Worm (Caenorhabditis elegans) whole organism, late embryonic: ENCODE data around the gene R52.6.

ENCODE experiments used
- C08G9.2 ChIP-seq: sonication (generic microtip); optimal IDR thresholded peaks from 2 replicates; lab custom pipeline; 2016; ENCODE audit warnings: mild to moderate bottlenecking, missing genetic modification characterization, moderate library complexity, missing compliant biosample characterization
- Y22D7AL.16 ChIP-seq: sonication (generic microtip); optimal IDR thresholded peaks from 2 replicates; lab custom pipeline; 2016; ENCODE audit warnings: missing genetic modification characterization, missing compliant biosample characterization
- ahr-1 ChIP-seq: sonication (generic microtip); optimal IDR thresholded peaks from 2 replicates; lab custom pipeline; 2016; ENCODE audit warnings: missing genetic modification characterization, missing compliant biosample characterization
- ama-1 ChIP-seq: fragments of 150-350 bp; optimal IDR thresholded peaks from 2 replicates; lab custom pipeline; 2014
- ceh-2 ChIP-seq: sonication (generic microtip); optimal IDR thresholded peaks from 2 replicates; lab custom pipeline; 2016; ENCODE audit warnings: missing genotype, missing genetic modification characterization, missing compliant biosample characterization
- ceh-22 ChIP-seq: sonication (generic microtip); optimal IDR thresholded peaks from 2 replicates; lab custom pipeline; 2017; ENCODE audit warnings: missing biosample characterization, missing genetic modification characterization
- ceh-24 ChIP-seq: sonication (generic microtip); optimal IDR thresholded peaks from 2 replicates; lab custom pipeline; 2016; ENCODE audit warnings: mild to moderate bottlenecking, missing genetic modification characterization, missing compliant biosample characterization
- ceh-31 ChIP-seq: sonication (generic microtip); optimal IDR thresholded peaks from 2 replicates; lab custom pipeline; 2016; ENCODE audit warnings: missing genetic modification characterization, missing compliant biosample characterization
- ceh-34 ChIP-seq: sonication (generic microtip); optimal IDR thresholded peaks from 2 replicates; lab custom pipeline; 2016; ENCODE audit warnings: mild to moderate bottlenecking, missing genetic modification characterization, missing compliant biosample characterization
- elt-2 ChIP-seq: sonication (generic microtip); optimal IDR thresholded peaks from 2 replicates; lab custom pipeline; 2016; ENCODE audit warnings: missing genetic modification reagents, missing genetic modification characterization, missing compliant biosample characterization
- elt-4 ChIP-seq: sonication (generic microtip); optimal IDR thresholded peaks from 2 replicates; lab custom pipeline; 2016; ENCODE audit warnings: missing genetic modification characterization, missing compliant biosample characterization
- fax-1 ChIP-seq: sonication (generic microtip); optimal IDR thresholded peaks from 2 replicates; lab custom pipeline; 2016; ENCODE audit warnings: missing genotype, missing genetic modification characterization, missing compliant biosample characterization
- gmeb-2 ChIP-seq: sonication (generic microtip); optimal IDR thresholded peaks from 2 replicates; lab custom pipeline; 2016; ENCODE audit warnings: missing genetic modification characterization, inconsistent platforms, missing compliant biosample characterization
- hlh-13 ChIP-seq: fragments of 200-800 bp; sonication (Bioruptor generic); optimal IDR thresholded peaks from 2 replicates; lab custom pipeline; 2018; ENCODE audit warnings: mild to moderate bottlenecking, missing genetic modification characterization, missing compliant biosample characterization
- hlh-8 ChIP-seq: sonication (generic microtip); optimal IDR thresholded peaks from 2 replicates; lab custom pipeline; 2016; ENCODE audit warnings: missing genotype, missing genetic modification characterization, missing compliant biosample characterization
- lim-6 ChIP-seq: sonication (generic microtip); optimal IDR thresholded peaks from 2 replicates; lab custom pipeline; 2016; ENCODE audit warnings: missing genetic modification characterization, missing compliant biosample characterization
- lin-11 ChIP-seq: fragments of 200-800 bp; sonication (Bioruptor generic); optimal IDR thresholded peaks from 2 replicates; lab custom pipeline; 2018; ENCODE audit warnings: mild to moderate bottlenecking, missing genetic modification characterization, missing compliant biosample characterization
- mec-3 ChIP-seq: sonication (generic microtip); optimal IDR thresholded peaks from 2 replicates; lab custom pipeline; 2016; ENCODE audit warnings: borderline replicate concordance, missing genetic modification characterization, missing compliant biosample characterization
- nhr-232 ChIP-seq: sonication (generic microtip); optimal IDR thresholded peaks from 2 replicates; lab custom pipeline; 2016; ENCODE audit warnings: missing genetic modification characterization, missing compliant biosample characterization
- odd-2 ChIP-seq: sonication (generic microtip); optimal IDR thresholded peaks from 2 replicates; lab custom pipeline; 2017; ENCODE audit warnings: antibody characterized with exemption, mild to moderate bottlenecking, missing genetic modification characterization, missing compliant biosample characterization
- pag-3 ChIP-seq: sonication (generic microtip); optimal IDR thresholded peaks from 2 replicates; lab custom pipeline; 2016; ENCODE audit warnings: missing compliant biosample characterization, missing genetic modification characterization, borderline replicate concordance
- pha-2 ChIP-seq: sonication (generic microtip); optimal IDR thresholded peaks from 2 replicates; lab custom pipeline; 2017; ENCODE audit warnings: mild to moderate bottlenecking, missing genetic modification characterization, missing compliant biosample characterization
- pha-4 ChIP-seq: fragments of 150-350 bp; optimal IDR thresholded peaks from 2 replicates; lab custom pipeline; 2018; ENCODE audit warnings: missing biosample characterization, missing genetic modification reagents, missing genetic modification characterization
- rnt-1 ChIP-seq: sonication (generic microtip); optimal IDR thresholded peaks from 2 replicates; lab custom pipeline; 2016; ENCODE audit warnings: missing genetic modification characterization, missing compliant biosample characterization
- sdc-2 ChIP-seq: sonication (generic microtip); optimal IDR thresholded peaks from 2 replicates; lab custom pipeline; 2016; ENCODE audit warnings: missing genotype, missing genetic modification characterization, missing compliant biosample characterization
- sox-2 ChIP-seq: fragments of 200-800 bp; sonication (Bioruptor generic); IDR thresholded peaks from 2 replicates; pipeline ENCODE4 v1.3.6; 2022; ENCODE audit warnings: missing genetic modification reagents, missing genetic modification characterization, missing compliant biosample characterization
- sox-4 ChIP-seq: sonication (generic microtip); optimal IDR thresholded peaks from 2 replicates; lab custom pipeline; 2017; ENCODE audit warnings: mild to moderate bottlenecking, missing genetic modification characterization, inconsistent platforms, missing compliant biosample characterization
- syd-9 ChIP-seq: sonication (generic microtip); optimal IDR thresholded peaks from 2 replicates; lab custom pipeline; 2016; ENCODE audit warnings: mild to moderate bottlenecking, missing genetic modification characterization, moderate library complexity, missing compliant biosample characterization
- tbx-2 ChIP-seq: sonication (generic microtip); optimal IDR thresholded peaks from 2 replicates; lab custom pipeline; 2016; ENCODE audit warnings: missing genetic modification characterization, missing compliant biosample characterization
- tbx-7 ChIP-seq: sonication (generic microtip); optimal IDR thresholded peaks from 2 replicates; lab custom pipeline; 2016; ENCODE audit warnings: missing genotype, missing genetic modification characterization, missing compliant biosample characterization
- unc-42 ChIP-seq: sonication (generic microtip); optimal IDR thresholded peaks from 2 replicates; lab custom pipeline; 2016; ENCODE audit warnings: missing genotype, missing genetic modification characterization, missing compliant biosample characterization
- unc-86 ChIP-seq: sonication (generic microtip); optimal IDR thresholded peaks from 2 replicates; lab custom pipeline; 2016; ENCODE audit warnings: missing genetic modification characterization, missing compliant biosample characterization
- zip-5 ChIP-seq: sonication (generic microtip); optimal IDR thresholded peaks from 2 replicates; lab custom pipeline; 2016; ENCODE audit warnings: missing genetic modification characterization, missing compliant biosample characterization
- ztf-16 ChIP-seq: sonication (generic microtip); optimal IDR thresholded peaks from 2 replicates; lab custom pipeline; 2017; ENCODE audit warnings: missing genetic modification characterization, missing compliant biosample characterization

Gene R52.6

ce11 chrII:2114488-2114887 is 1.6 kb upstream of the R52.6 start:
- TF ChIP-seq sox-4 (tag; lab: Kevin White, UChicago) = no peak
- TF ChIP-seq ztf-16 (tag; lab: Kevin White, UChicago) = no peak
- TF ChIP-seq sdc-2 (tag; lab: Kevin White, UChicago) = no peak
- TF ChIP-seq odd-2 = no peak
- TF ChIP-seq unc-42 = no peak
- TF ChIP-seq hlh-13 = no peak
- TF ChIP-seq ceh-31 (tag; lab: Kevin White, UChicago) = no peak
- no peak for TF ChIP-seq mec-3 (tag; lab: Kevin White, UChicago)
- TF ChIP-seq C08G9.2 (tag; lab: Kevin White, UChicago) = no peak
- no peak for TF ChIP-seq pha-2
- TF ChIP-seq ceh-2 = no peak
- no peak for TF ChIP-seq pag-3 (tag; lab: Kevin White, UChicago)
- TF ChIP-seq pha-4 = no peak
- no peak for TF ChIP-seq elt-2 (tag; lab: Kevin White, UChicago)
- TF ChIP-seq ceh-24 (tag; lab: Kevin White, UChicago) = no peak
- no peak for TF ChIP-seq rnt-1 (tag; lab: Kevin White, UChicago)
- no peak for TF ChIP-seq zip-5
- TF ChIP-seq unc-86 = no peak
- no peak for TF ChIP-seq lin-11
- no peak for TF ChIP-seq gmeb-2 (tag; lab: Kevin White, UChicago)

ce11 chrII:2109943-2110342 is 2.9 kb downstream of the R52.6 start, which contains the start of gene R52.5:
Gene R52.5 (minus strand): TSS chrII:2110043.
- TF ChIP-seq lim-6 (tag; lab: Kevin White, UChicago) = no peak
- no peak for TF ChIP-seq elt-2 (tag; lab: Kevin White, UChicago)
- no peak for TF ChIP-seq ama-1 (lab: Kevin White, UChicago)
- TF ChIP-seq ceh-24 (tag; lab: Kevin White, UChicago) = no peak
- no peak for TF ChIP-seq gmeb-2 (tag; lab: Kevin White, UChicago)

DNA sequence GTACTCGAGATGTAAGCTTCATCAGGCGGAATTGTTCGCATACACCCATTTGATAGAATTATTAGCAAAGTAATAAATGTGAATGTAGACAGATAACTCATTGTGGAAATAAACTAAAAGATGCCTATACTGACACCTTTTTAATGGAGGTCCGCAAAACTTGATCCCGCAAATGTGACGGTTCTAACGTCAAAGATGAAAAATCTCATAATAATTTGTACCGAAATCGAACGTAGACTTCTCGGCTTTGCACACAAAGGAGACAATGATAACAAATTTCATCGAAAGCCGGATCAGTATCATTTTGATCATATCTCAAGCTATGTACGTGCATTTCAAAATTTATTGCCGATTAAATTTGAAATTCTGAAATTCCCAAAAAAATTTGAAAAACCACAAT is 4.6 kb downstream of the R52.6 start, which contains the start of gene R52.4:
R52.4 (minus strand) TSS at position 101 of the 400 bp plus-strand sequence.
- no peak for TF ChIP-seq fax-1 (tag; lab: Kevin White, UChicago)
- TF ChIP-seq nhr-232 = no peak
- TF ChIP-seq C08G9.2 (tag; lab: Kevin White, UChicago) = no peak
- TF ChIP-seq tbx-2 (tag; lab: Kevin White, UChicago) = no peak
- no peak for TF ChIP-seq syd-9
- TF ChIP-seq Y22D7AL.16 = no peak
- TF ChIP-seq pha-2 = no peak
- no peak for TF ChIP-seq hlh-8 (tag; lab: Kevin White, UChicago)
- TF ChIP-seq sox-2 = no peak
- no peak for TF ChIP-seq zip-5
- no peak for TF ChIP-seq tbx-7 (tag; lab: Kevin White, UChicago)
- no peak for TF ChIP-seq ahr-1 (tag; lab: Kevin White, UChicago)
- TF ChIP-seq pha-4 = no peak
- no peak for TF ChIP-seq ceh-22 (tag; lab: Kevin White, UChicago)

- TF ChIP-seq ceh-31 (tag; lab: Kevin White, UChicago) = no peak
- TF ChIP-seq elt-2 (tag; lab: Kevin White, UChicago) = peak; percentile 46
These were observed 13.5 kb downstream of the R52.6 start, which contains the start of gene math-42 for ce11 chrII:2099139-2099976. Gene math-42 (plus strand): TSS chrII:2099926.

- TF ChIP-seq elt-4 (tag; lab: Kevin White, UChicago) = no peak
- TF ChIP-seq zip-5 = no peak
- no peak for TF ChIP-seq ceh-34
These were observed 17.8 kb downstream of the R52.6 start, which contains the start of gene T16A1.2 for ce11 chrII:2094924-2095650. Gene T16A1.2 (plus strand): TSS chrII:2095600.
